Fruit fly (Drosophila melanogaster) whole organism, embryonic: ENCODE results near the gene CG45307.

Experiments used
- B-H2 ChIP-seq: fragments of 200-800 bp; sonication (Bioruptor generic); optimal IDR thresholded peaks from 2 replicates; lab custom pipeline; 2018; ENCODE audit warnings: missing biosample characterization, mild to moderate bottlenecking, missing genetic modification characterization
- Blimp-1 ChIP-seq: fragments of 200-800 bp; sonication (Bioruptor generic); optimal IDR thresholded peaks from 3 replicates; lab custom pipeline; 2018; ENCODE audit warnings: missing biosample characterization, missing genetic modification characterization, mild to moderate bottlenecking, moderate library complexity, missing genetic modification reagents
- CG10209 ChIP-seq: fragments of 200-800 bp; sonication (Bioruptor generic); optimal IDR thresholded peaks from 3 replicates; lab custom pipeline; 2017; ENCODE audit warnings: missing biosample characterization, mild to moderate bottlenecking, missing genetic modification characterization, missing genetic modification reagents
- CG10543 ChIP-seq: fragments of 200-800 bp; sonication (Bioruptor generic); optimal IDR thresholded peaks from 3 replicates; lab custom pipeline; 2017; ENCODE audit warnings: missing biosample characterization, mild to moderate bottlenecking, missing genetic modification characterization, moderate library complexity
- CG12236 ChIP-seq: fragments of 200-800 bp; sonication (Bioruptor generic); optimal IDR thresholded peaks from 2 replicates; lab custom pipeline; 2016; ENCODE audit warnings: missing biosample characterization, missing genetic modification characterization
- CG1233 ChIP-seq: fragments of 200-800 bp; sonication (Bioruptor generic); optimal IDR thresholded peaks from 4 replicates; lab custom pipeline; 2018; ENCODE audit warnings: missing biosample characterization, mild to moderate bottlenecking, missing genetic modification characterization
- CG13287 ChIP-seq: fragments of 200-800 bp; sonication (Bioruptor generic); IDR thresholded peaks from 2 replicates; pipeline ENCODE4 v1.3.6; 2022; ENCODE audit warnings: missing biosample characterization, missing genetic modification characterization; ENCODE audit not compliant: partially characterized antibody
- CG14860 ChIP-seq: fragments of 200-800 bp; sonication (Bioruptor generic); IDR thresholded peaks from 3 replicates; pipeline ENCODE4 v1.3.6; 2022; ENCODE audit warnings: missing biosample characterization, missing genetic modification characterization; ENCODE audit not compliant: partially characterized antibody
- CG16863 ChIP-seq: fragments of 200-800 bp; sonication (Bioruptor generic); optimal IDR thresholded peaks from 3 replicates; lab custom pipeline; 2016; ENCODE audit warnings: missing biosample characterization, missing genetic modification characterization
- CG18619 ChIP-seq: fragments of 200-800 bp; sonication (Bioruptor generic); optimal IDR thresholded peaks from 3 replicates; lab custom pipeline; 2017; ENCODE audit warnings: missing biosample characterization, mild to moderate bottlenecking, missing genetic modification characterization
- CG4360 ChIP-seq: fragments of 200-800 bp; sonication (Bioruptor generic); IDR thresholded peaks from 2 replicates; pipeline ENCODE4 v1.3.6; 2022; ENCODE audit warnings: missing biosample characterization, missing genetic modification characterization
- CG6791 ChIP-seq: fragments of 200-800 bp; sonication (Bioruptor generic); IDR thresholded peaks from 3 replicates; pipeline ENCODE4 v1.3.6; 2022; ENCODE audit warnings: missing biosample characterization, missing genetic modification characterization; ENCODE audit not compliant: partially characterized antibody
- CG8089 ChIP-seq: fragments of 200-800 bp; sonication (Bioruptor generic); optimal IDR thresholded peaks from 3 replicates; lab custom pipeline; 2016; ENCODE audit warnings: missing biosample characterization, missing genetic modification characterization
- CG8281 ChIP-seq: fragments of 200-800 bp; sonication (Bioruptor generic); optimal IDR thresholded peaks from 2 replicates; lab custom pipeline; 2018; ENCODE audit warnings: missing biosample characterization, mild to moderate bottlenecking, missing genetic modification characterization, moderate library complexity
- CG8478 ChIP-seq: fragments of >200 bp; optimal IDR thresholded peaks from 2 replicates; lab custom pipeline; 2018
- CoRest ChIP-seq: fragments of 200-800 bp; sonication (Bioruptor generic); optimal IDR thresholded peaks from 3 replicates; lab custom pipeline; 2018; ENCODE audit warnings: missing biosample characterization, mild to moderate bottlenecking, missing genetic modification characterization, moderate library complexity
- Jarid2 ChIP-seq: fragments of 200-800 bp; sonication (Bioruptor generic); optimal IDR thresholded peaks from 3 replicates; lab custom pipeline; 2017; ENCODE audit warnings: mild to moderate bottlenecking, missing biosample characterization, missing genetic modification reagents, missing genetic modification characterization
- Oli ChIP-seq: fragments of 200-800 bp; sonication (Bioruptor generic); optimal IDR thresholded peaks from 2 replicates; lab custom pipeline; 2018; ENCODE audit warnings: missing biosample characterization, mild to moderate bottlenecking, missing genetic modification characterization, moderate library complexity
- Pdp1 ChIP-seq, 2 experiments: fragments of 200-800 bp; sonication (Bioruptor generic); optimal IDR thresholded peaks; 3 replicates each; lab custom pipeline; 2016; ENCODE audit warnings: missing biosample characterization in 2 of 2, missing genetic modification characterization in 2 of 2, mild to moderate bottlenecking in 1 of 2, moderate library complexity in 1 of 2
- Trl ChIP-seq, 3 experiments: fragments of >200 bp in 2 of 3; fragments of 200-800 bp in 1 of 3; sonication (Bioruptor generic) in 1 of 3; optimal IDR thresholded peaks; 2 replicates in 1 of 3; 3 replicates in 2 of 3; lab custom pipeline; 2016 to 2017; ENCODE audit warnings: missing biosample characterization in 1 of 3, missing genetic modification characterization in 1 of 3
- ac ChIP-seq: fragments of 200-800 bp; sonication (Bioruptor generic); optimal IDR thresholded peaks from 3 replicates; lab custom pipeline; 2017; ENCODE audit warnings: missing biosample characterization, mild to moderate bottlenecking, missing genetic modification characterization
- caup ChIP-seq: fragments of 200-800 bp; sonication (Bioruptor generic); optimal IDR thresholded peaks from 3 replicates; lab custom pipeline; 2017; ENCODE audit warnings: missing biosample characterization, mild to moderate bottlenecking, missing genetic modification characterization, moderate library complexity; ENCODE audit not compliant: severe bottlenecking
- chinmo ChIP-seq: fragments of 200-800 bp; sonication (Bioruptor generic); IDR thresholded peaks from 4 replicates; pipeline ENCODE4 v1.3.6; 2022; ENCODE audit warnings: missing biosample characterization, missing genetic modification characterization; ENCODE audit not compliant: partially characterized antibody
- dimm ChIP-seq: fragments of 200-800 bp; sonication (Bioruptor generic); IDR thresholded peaks from 2 replicates; pipeline ENCODE4 v1.3.6; 2022; ENCODE audit warnings: missing biosample characterization, missing genetic modification characterization
- eve ChIP-seq, 2 experiments: fragments of >200 bp; optimal IDR thresholded peaks; 2 replicates each; lab custom pipeline; 2017; ENCODE audit warnings: missing biosample characterization in 2 of 2, missing genetic modification characterization in 2 of 2
- fru ChIP-seq: fragments of >200 bp; optimal IDR thresholded peaks from 2 replicates; lab custom pipeline; 2017
- hkb ChIP-seq, 2 experiments: fragments of 200-800 bp in 1 of 2; fragments of >200 bp in 1 of 2; sonication (Bioruptor generic) in 1 of 2; IDR thresholded peaks in 1 of 2; optimal IDR thresholded peaks in 1 of 2; 2 replicates each; pipeline versions ENCODE4 v1.3.6 to Lab custom; 2017 to 2022; ENCODE audit warnings: missing biosample characterization in 1 of 2, missing genetic modification characterization in 1 of 2
- kah ChIP-seq: fragments of 200-800 bp; sonication (Bioruptor generic); optimal IDR thresholded peaks from 2 replicates; lab custom pipeline; 2018; ENCODE audit warnings: missing biosample characterization, mild to moderate bottlenecking, missing genetic modification characterization
- lbe ChIP-seq: fragments of 200-800 bp; sonication (Bioruptor generic); optimal IDR thresholded peaks from 2 replicates; lab custom pipeline; 2016; ENCODE audit warnings: missing biosample characterization, mild to moderate bottlenecking, missing genetic modification characterization
- mirr ChIP-seq: fragments of 200-800 bp; sonication (Bioruptor generic); optimal IDR thresholded peaks from 3 replicates; lab custom pipeline; 2018; ENCODE audit warnings: missing biosample characterization, mild to moderate bottlenecking, missing genetic modification characterization
- nom ChIP-seq: fragments of 200-800 bp; sonication (Bioruptor generic); optimal IDR thresholded peaks from 2 replicates; lab custom pipeline; 2017; ENCODE audit warnings: missing biosample characterization, missing genetic modification characterization, mild to moderate bottlenecking, moderate library complexity, missing genetic modification reagents
- sd ChIP-seq: fragments of 200-800 bp; sonication (Bioruptor generic); optimal IDR thresholded peaks from 3 replicates; lab custom pipeline; 2018; ENCODE audit warnings: missing biosample characterization, mild to moderate bottlenecking, missing genetic modification characterization, moderate library complexity
- sens ChIP-seq: fragments of 200-800 bp; sonication (Bioruptor generic); peaks from one replicate; lab custom pipeline; 2016; ENCODE audit warnings: missing biosample characterization, missing genetic modification characterization
- tna ChIP-seq: fragments of 200-800 bp; sonication (Bioruptor generic); IDR thresholded peaks from 2 replicates; pipeline ENCODE4 v1.3.6; 2022; ENCODE audit warnings: missing biosample characterization, missing genetic modification characterization; ENCODE audit not compliant: partially characterized antibody
- tx ChIP-seq: fragments of 200-800 bp; sonication (Bioruptor generic); optimal IDR thresholded peaks from 2 replicates; lab custom pipeline; 2016; ENCODE audit warnings: missing biosample characterization, missing genetic modification characterization
- z ChIP-seq: fragments of 200-800 bp; sonication (Bioruptor generic); IDR thresholded peaks from 3 replicates; pipeline ENCODE4 v1.3.6; 2022; ENCODE audit warnings: missing biosample characterization, missing genetic modification characterization
- zen2 ChIP-seq: fragments of 200-800 bp; sonication (Bioruptor generic); IDR thresholded peaks from 3 replicates; pipeline ENCODE4 v1.3.6; 2022; ENCODE audit warnings: missing biosample characterization, missing genetic modification characterization; ENCODE audit not compliant: partially characterized antibody

The CG45307 gene

dm6 chr2L:8709078-8709399 lies 42.9 kb downstream of the CG45307 start:
- no peak for TF ChIP-seq CG14860 (GFP tag; lab: Robert Waterston, UW)
- TF ChIP-seq fru: no peak
- TF ChIP-seq sd (tag; lab: Kevin White, UChicago): peak; percentile 32
- no peak for TF ChIP-seq dimm (GFP tag; lab: Robert Waterston, UW)
- TF ChIP-seq Trl (optimal IDR thresholded peaks at IDR 0.05; lab: Kevin White, UChicago): peak; percentile 77 to 94
- no peak for TF ChIP-seq Trl (GFP tag; optimal IDR thresholded peaks at IDR 0.05; lab: Kevin White, UChicago)
- peak; percentile 38 for TF ChIP-seq nom (GFP tag; lab: Kevin White, UChicago)
- no peak for TF ChIP-seq CG8089 (GFP tag; lab: Kevin White, UChicago)
- TF ChIP-seq Pdp1 (GFP tag; optimal IDR thresholded peaks at IDR 0.05; lab: Kevin White, UChicago): peak in 1 of 2 experiments; percentile 87
- no peak for TF ChIP-seq CG13287 (GFP tag; lab: Robert Waterston, UW)
- TF ChIP-seq CG16863 (GFP tag; lab: Kevin White, UChicago): no peak
- TF ChIP-seq Oli: no peak
- TF ChIP-seq CG6791 (GFP tag; lab: Robert Waterston, UW): no peak
- TF ChIP-seq tx: no peak
- TF ChIP-seq mirr (GFP tag; lab: Kevin White, UChicago): no peak
- TF ChIP-seq zen2: no peak
- TF ChIP-seq CG10543 (GFP tag; lab: Kevin White, UChicago): peak; percentile 38
- no peak for TF ChIP-seq CG1233 (GFP tag; lab: Kevin White, UChicago)
- peak; percentile 57; the same call in 1 of the 3 replicates for TF ChIP-seq z (GFP tag; lab: Robert Waterston, UW)
- no peak for TF ChIP-seq ac
- no peak for TF ChIP-seq caup (GFP tag; lab: Kevin White, UChicago)
- no peak for TF ChIP-seq CG12236 (GFP tag; lab: Kevin White, UChicago)

dm6 chr2L:8708399-8709077 lies 43.4 kb downstream of the CG45307 start:
- TF ChIP-seq CG8281 (tag; lab: Kevin White, UChicago): peak; percentile 84
- peak; percentile 54; the same call in 2 of the 3 replicates for TF ChIP-seq z (GFP tag; lab: Robert Waterston, UW)
- TF ChIP-seq CG18619 (GFP tag; lab: Kevin White, UChicago): no peak
- TF ChIP-seq B-H2 (GFP tag; lab: Kevin White, UChicago): peak; percentile 21
- peak in 1 of 2 experiments; percentile 70 for TF ChIP-seq eve (GFP tag; optimal IDR thresholded peaks at IDR 0.05; lab: Kevin White, UChicago)
- 0 out of 2 replicates have a peak, but pooled peaks have one; percentile 22 for TF ChIP-seq tna (GFP tag; lab: Robert Waterston, UW)
- TF ChIP-seq lbe (GFP tag; lab: Kevin White, UChicago): peak; percentile 21
- no peak for TF ChIP-seq CoRest (tag; lab: Kevin White, UChicago)
- peak; percentile 9 for TF ChIP-seq Jarid2 (GFP tag; lab: Kevin White, UChicago)
- TF ChIP-seq CG10209 (GFP tag; lab: Kevin White, UChicago): no peak
- peak; percentile 60; the same call in 1 of the 4 replicates for TF ChIP-seq chinmo
- TF ChIP-seq hkb (optimal IDR thresholded peaks at IDR 0.05; lab: Kevin White, UChicago): no peak
- 0 out of 2 replicates have a peak, but pooled peaks have one; percentile 21 for TF ChIP-seq hkb (GFP tag; IDR thresholded peaks at IDR 0.05; lab: Robert Waterston, UW)
- TF ChIP-seq CG8478: no peak
- TF ChIP-seq sens: peak; percentile 64
- 0 out of 2 replicates have a peak, but pooled peaks have one; percentile 23 for TF ChIP-seq CG4360 (GFP tag; lab: Robert Waterston, UW)
- TF ChIP-seq kah: peak; percentile 21
- peak; percentile 9 for TF ChIP-seq Blimp-1 (GFP tag; lab: Kevin White, UChicago)
